Fruit fly (Drosophila melanogaster) whole organism, prepupa: ENCODE results near the gene Nelf-A.

Source experiments
- Blimp-1 ChIP-seq: fragments of 200-800 bp; sonication (Bioruptor generic); optimal IDR thresholded peaks from 3 replicates; lab custom pipeline; 2017; ENCODE audit warnings: missing biosample characterization, missing genetic modification characterization, mild to moderate bottlenecking, moderate library complexity, missing genetic modification reagents
- CG10631 ChIP-seq: fragments of 200-800 bp; sonication (Bioruptor generic); optimal IDR thresholded peaks from 2 replicates; lab custom pipeline; 2016; ENCODE audit warnings: missing biosample characterization, missing genetic modification characterization
- CG10669 ChIP-seq: fragments of 200-800 bp; sonication (Bioruptor generic); optimal IDR thresholded peaks from 3 replicates; lab custom pipeline; 2018; ENCODE audit warnings: missing biosample characterization, mild to moderate bottlenecking, missing genetic modification characterization, moderate library complexity
- CG11294 ChIP-seq: fragments of 200-800 bp; sonication (Bioruptor generic); IDR thresholded peaks from 2 replicates; pipeline ENCODE4 v1.3.6; 2022; ENCODE audit warnings: missing biosample characterization, missing genetic modification characterization
- CG15336 ChIP-seq: fragments of 200-800 bp; sonication (Bioruptor generic); IDR thresholded peaks from 2 replicates; pipeline ENCODE4 v1.3.6; 2022; ENCODE audit warnings: missing biosample characterization, missing genetic modification characterization
- CG16779 ChIP-seq: fragments of 200-800 bp; sonication (Bioruptor generic); optimal IDR thresholded peaks from 3 replicates; lab custom pipeline; 2017; ENCODE audit warnings: missing biosample characterization, mild to moderate bottlenecking, missing genetic modification characterization
- CG31627 ChIP-seq: fragments of 200-800 bp; sonication (Bioruptor generic); optimal IDR thresholded peaks from 3 replicates; lab custom pipeline; 2016; ENCODE audit warnings: missing biosample characterization, missing genetic modification characterization
- CG32006 ChIP-seq: fragments of 200-800 bp; sonication (Bioruptor generic); optimal IDR thresholded peaks from 3 replicates; lab custom pipeline; 2017; ENCODE audit warnings: missing biosample characterization, mild to moderate bottlenecking, missing genetic modification characterization
- CG34406 ChIP-seq: fragments of 200-800 bp; sonication (Bioruptor generic); optimal IDR thresholded peaks from 3 replicates; lab custom pipeline; 2016; ENCODE audit warnings: missing biosample characterization, missing genetic modification characterization
- CG4318 ChIP-seq: fragments of 200-800 bp; sonication (Bioruptor generic); optimal IDR thresholded peaks from 3 replicates; lab custom pipeline; 2017; ENCODE audit warnings: missing biosample characterization, mild to moderate bottlenecking, missing genetic modification characterization
- CG6792 ChIP-seq: fragments of 200-800 bp; sonication (Bioruptor generic); optimal IDR thresholded peaks from 3 replicates; lab custom pipeline; 2016; ENCODE audit warnings: missing biosample characterization, missing genetic modification characterization
- CG6808 ChIP-seq: fragments of 200-800 bp; sonication (Bioruptor generic); optimal IDR thresholded peaks from 3 replicates; lab custom pipeline; 2017; ENCODE audit warnings: missing biosample characterization, missing genetic modification characterization, mild to moderate bottlenecking, moderate library complexity, missing genetic modification reagents
- CG6854 ChIP-seq: fragments of 200-800 bp; sonication (Bioruptor generic); optimal IDR thresholded peaks from 2 replicates; lab custom pipeline; 2017; ENCODE audit warnings: missing biosample characterization, mild to moderate bottlenecking, missing genetic modification characterization
- CG7368 ChIP-seq: fragments of 200-800 bp; sonication (Bioruptor generic); optimal IDR thresholded peaks from 3 replicates; lab custom pipeline; 2016; ENCODE audit warnings: missing biosample characterization, missing genetic modification characterization
- CG8119 ChIP-seq: fragments of 200-800 bp; sonication (Bioruptor generic); IDR thresholded peaks from 3 replicates; pipeline ENCODE4 v1.3.6; 2022; ENCODE audit warnings: missing biosample characterization, missing genetic modification characterization
- Eip75B ChIP-seq: fragments of 200-800 bp; sonication (Bioruptor generic); optimal IDR thresholded peaks from 3 replicates; lab custom pipeline; 2016; ENCODE audit warnings: missing biosample characterization, missing genetic modification characterization
- Eip78C ChIP-seq: fragments of 200-800 bp; sonication (Bioruptor generic); peaks from one replicate; lab custom pipeline; 2016; ENCODE audit warnings: missing biosample characterization, missing genetic modification characterization
- Ets21C ChIP-seq: fragments of 200-800 bp; sonication (Bioruptor generic); optimal IDR thresholded peaks from 3 replicates; lab custom pipeline; 2016; ENCODE audit warnings: missing biosample characterization, missing genetic modification characterization
- Ets96B ChIP-seq: fragments of 200-800 bp; optimal IDR thresholded peaks from 2 replicates; lab custom pipeline; 2019; ENCODE audit warnings: missing biosample characterization, mild to moderate bottlenecking, missing genetic modification characterization, moderate library complexity
- Gug ChIP-seq: fragments of 200-800 bp; sonication (Bioruptor generic); IDR thresholded peaks from 2 replicates; pipeline ENCODE4 v1.3.6; 2022; ENCODE audit warnings: missing biosample characterization, missing genetic modification characterization
- Hr38 ChIP-seq: sonication (Bioruptor generic); optimal IDR thresholded peaks from 2 replicates; lab custom pipeline; 2016; ENCODE audit warnings: missing biosample characterization, missing genetic modification characterization
- Hr39 ChIP-seq: fragments of 200-800 bp; sonication (Bioruptor generic); optimal IDR thresholded peaks from 2 replicates; lab custom pipeline; 2016; ENCODE audit warnings: missing biosample characterization, missing genetic modification characterization
- OdsH ChIP-seq: fragments of 200-800 bp; sonication (Bioruptor generic); optimal IDR thresholded peaks from 3 replicates; lab custom pipeline; 2016; ENCODE audit warnings: missing biosample characterization, missing genetic modification characterization
- Sox14 ChIP-seq: fragments of 200-800 bp; sonication (Bioruptor generic); optimal IDR thresholded peaks from 3 replicates; lab custom pipeline; 2016; ENCODE audit warnings: missing biosample characterization, missing genetic modification characterization
- achi ChIP-seq: fragments of 200-800 bp; sonication (Bioruptor generic); optimal IDR thresholded peaks from 3 replicates; lab custom pipeline; 2016; ENCODE audit warnings: missing biosample characterization, missing genetic modification characterization
- acj6 ChIP-seq: fragments of 200-800 bp; sonication (Bioruptor generic); optimal IDR thresholded peaks from 3 replicates; lab custom pipeline; 2016; ENCODE audit warnings: missing biosample characterization, missing genetic modification characterization
- cyc ChIP-seq: fragments of 200-800 bp; sonication (Bioruptor generic); optimal IDR thresholded peaks from 3 replicates; lab custom pipeline; 2016; ENCODE audit warnings: missing biosample characterization, missing genetic modification characterization
- dac ChIP-seq: fragments of 200-800 bp; sonication (Bioruptor generic); optimal IDR thresholded peaks from 2 replicates; lab custom pipeline; 2017; ENCODE audit warnings: missing biosample characterization, mild to moderate bottlenecking, missing genetic modification characterization
- dsx ChIP-seq: fragments of 200-800 bp; optimal IDR thresholded peaks from 3 replicates; lab custom pipeline; 2019; ENCODE audit warnings: missing biosample characterization, mild to moderate bottlenecking, missing genetic modification characterization, moderate library complexity; ENCODE audit not compliant: poor library complexity, severe bottlenecking
- eg ChIP-seq: fragments of 200-800 bp; sonication (Bioruptor generic); IDR thresholded peaks from 3 replicates; pipeline ENCODE4 v1.3.6; 2022; ENCODE audit warnings: missing biosample characterization, missing genetic modification characterization
- esn ChIP-seq: fragments of 200-800 bp; sonication (Bioruptor generic); optimal IDR thresholded peaks from 2 replicates; lab custom pipeline; 2016; ENCODE audit warnings: missing biosample characterization, mild to moderate bottlenecking, missing genetic modification characterization, moderate library complexity
- fd59A ChIP-seq: fragments of 200-800 bp; sonication (Bioruptor generic); optimal IDR thresholded peaks from 2 replicates; lab custom pipeline; 2017; ENCODE audit warnings: missing biosample characterization, mild to moderate bottlenecking, missing genetic modification characterization, missing genetic modification reagents
- fd85E ChIP-seq: fragments of 200-800 bp; sonication (Bioruptor generic); optimal IDR thresholded peaks from 3 replicates; lab custom pipeline; 2016; ENCODE audit warnings: missing biosample characterization, missing genetic modification characterization
- fkh ChIP-seq: fragments of 200-800 bp; sonication (Bioruptor generic); optimal IDR thresholded peaks from 3 replicates; lab custom pipeline; 2017; ENCODE audit warnings: missing biosample characterization, mild to moderate bottlenecking, missing genetic modification characterization, moderate library complexity
- lz ChIP-seq: fragments of 200-800 bp; sonication (Bioruptor generic); optimal IDR thresholded peaks from 3 replicates; lab custom pipeline; 2016; ENCODE audit warnings: missing biosample characterization, missing genetic modification characterization
- pdm3 ChIP-seq: fragments of 200-800 bp; sonication (Bioruptor generic); optimal IDR thresholded peaks from 3 replicates; lab custom pipeline; 2016; ENCODE audit warnings: missing biosample characterization, missing genetic modification characterization
- salr ChIP-seq, 2 experiments: fragments of 200-800 bp; sonication (Bioruptor generic); optimal IDR thresholded peaks; 3 replicates each; lab custom pipeline; 2016 to 2018; ENCODE audit warnings: missing biosample characterization in 2 of 2, missing genetic modification characterization in 2 of 2, mild to moderate bottlenecking in 1 of 2
- spab ChIP-seq: fragments of 200-800 bp; sonication (Bioruptor generic); optimal IDR thresholded peaks from 2 replicates; lab custom pipeline; 2017; ENCODE audit warnings: missing biosample characterization, mild to moderate bottlenecking, missing genetic modification characterization, missing genetic modification reagents
- ss ChIP-seq, 2 experiments: fragments of 200-800 bp; sonication (Bioruptor generic); optimal IDR thresholded peaks; 2 replicates in 1 of 2; 3 replicates in 1 of 2; lab custom pipeline; 2017 to 2018; ENCODE audit warnings: mild to moderate bottlenecking in 2 of 2, missing biosample characterization in 2 of 2, missing genetic modification characterization in 2 of 2, moderate library complexity in 1 of 2
- svp ChIP-seq: fragments of 200-800 bp; sonication (Bioruptor generic); peaks from one replicate; lab custom pipeline; 2016; ENCODE audit warnings: missing biosample characterization, missing genetic modification characterization
- vri ChIP-seq: fragments of 200-800 bp; sonication (Bioruptor generic); optimal IDR thresholded peaks from 3 replicates; lab custom pipeline; 2016; ENCODE audit warnings: missing biosample characterization, mild to moderate bottlenecking, missing genetic modification characterization

Gene Nelf-A

DNA sequence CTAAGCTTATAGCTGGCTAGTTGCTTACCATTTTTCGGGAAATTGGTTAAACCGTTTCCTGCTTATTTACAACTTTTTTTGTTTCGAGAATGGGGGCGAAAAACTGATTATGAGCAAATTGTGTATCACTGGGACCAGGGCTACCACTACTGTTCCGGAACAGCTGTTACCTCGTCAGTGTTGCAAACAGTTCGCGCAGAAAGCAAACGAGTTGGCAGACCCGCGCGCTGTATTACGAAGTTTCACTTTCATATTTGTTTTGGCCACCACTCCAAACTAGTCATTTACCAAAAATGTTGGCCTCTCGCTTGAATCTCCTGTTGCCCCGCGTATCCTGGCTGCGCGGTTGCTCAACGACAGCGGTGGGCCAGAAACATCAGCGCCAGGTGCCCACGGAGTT, 46.4 kb downstream of the Nelf-A start, which contains the start of the genes AP-2sigma and Idi (continued):
- no peak for TF ChIP-seq CG16779 (tag; lab: Kevin White, UChicago)
- peak; percentile 23 for TF ChIP-seq achi (GFP tag; lab: Kevin White, UChicago)
- TF ChIP-seq Eip75B (GFP tag; lab: Kevin White, UChicago): peak; percentile 1
- no peak for TF ChIP-seq CG11294
- no peak for TF ChIP-seq CG34406 (GFP tag; lab: Kevin White, UChicago)
- no peak for TF ChIP-seq CG6792 (GFP tag; lab: Kevin White, UChicago)
- no peak for TF ChIP-seq OdsH (GFP tag; lab: Kevin White, UChicago)
- TF ChIP-seq CG6808 (GFP tag; lab: Kevin White, UChicago): no peak
- no peak for TF ChIP-seq fd59A (GFP tag; lab: Kevin White, UChicago)
- no peak for TF ChIP-seq Ets21C (GFP tag; lab: Kevin White, UChicago)
- TF ChIP-seq dsx: no peak
- TF ChIP-seq CG6854 (GFP tag; lab: Kevin White, UChicago): peak; percentile 44
- peak; percentile 35 for TF ChIP-seq lz (GFP tag; lab: Kevin White, UChicago)
- TF ChIP-seq CG7368 (GFP tag; lab: Kevin White, UChicago): no peak
- no peak for TF ChIP-seq spab
- TF ChIP-seq CG15336: no peak
- no peak for TF ChIP-seq Gug (GFP tag; lab: Robert Waterston, UW)

DNA sequence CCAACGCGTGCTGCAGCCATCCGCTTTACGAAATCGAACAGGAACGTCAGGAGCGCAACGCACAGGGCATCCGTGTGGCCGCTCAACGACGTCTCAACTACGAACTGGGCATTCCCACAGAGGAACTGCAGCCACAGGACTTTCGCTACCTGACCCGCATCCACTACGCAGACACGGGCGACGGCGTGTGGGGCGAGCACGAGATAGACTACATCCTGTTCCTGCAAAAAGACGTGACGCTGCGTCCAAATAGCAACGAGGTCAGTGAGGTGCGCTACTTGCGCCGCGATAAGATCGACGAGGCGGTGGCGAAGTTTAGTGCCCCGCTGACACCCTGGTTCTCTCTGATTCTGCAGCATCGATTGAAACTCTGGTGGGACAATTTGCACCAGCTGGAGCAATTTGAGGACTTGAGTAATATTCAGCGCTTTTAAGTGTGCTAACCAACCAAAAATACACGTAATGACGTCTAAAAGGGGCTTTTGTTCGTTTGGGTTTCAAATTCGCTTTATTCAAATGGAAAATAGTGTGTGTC, 47.2 kb downstream of the Nelf-A start:
- no peak for TF ChIP-seq eg (GFP tag; lab: Robert Waterston, UW)
- no peak for TF ChIP-seq salr (GFP tag; optimal IDR thresholded peaks at IDR 0.05; lab: Kevin White, UChicago)
- peak; percentile 91 for TF ChIP-seq svp (GFP tag; lab: Kevin White, UChicago)
- no peak for TF ChIP-seq CG16779 (tag; lab: Kevin White, UChicago)
- TF ChIP-seq CG4318 (GFP tag; lab: Kevin White, UChicago): no peak
- TF ChIP-seq Hr38: no peak
- TF ChIP-seq spab: no peak

DNA sequence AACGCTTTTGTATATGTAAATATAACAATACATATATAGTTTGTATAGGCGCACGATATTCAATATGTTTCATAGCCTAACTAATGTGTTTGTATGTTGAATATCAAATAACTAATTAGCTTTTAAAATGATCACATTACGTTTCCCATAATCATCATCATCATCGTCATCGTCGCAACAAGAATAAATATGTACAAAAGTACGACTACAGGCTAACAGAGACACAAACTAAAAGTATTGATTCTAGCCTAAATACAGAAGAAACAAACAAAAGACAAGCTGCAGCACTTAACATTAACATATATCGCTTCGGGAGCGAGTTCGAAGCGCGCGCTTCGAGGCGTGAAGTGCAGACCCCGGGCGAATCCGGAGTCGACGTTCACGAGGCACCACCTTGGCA, 47.7 kb downstream of the Nelf-A start:
- TF ChIP-seq CG16779 (tag; lab: Kevin White, UChicago) (no peak), CG8119 (GFP tag; lab: Robert Waterston, UW) (no peak), fkh (GFP tag; lab: Kevin White, UChicago) (peak; percentile 81), Ets96B (tag; lab: Kevin White, UChicago) (no peak)

dm6 chr3R:21273427-21274038, 50.0 kb downstream of the Nelf-A start, which contains the start of gene CG3308:
Gene CG3308, minus strand, starts transcription at chr3R:21273817.
- TF ChIP-seq Ets96B (tag; lab: Kevin White, UChicago) (no peak), Blimp-1 (GFP tag; lab: Kevin White, UChicago) (no peak), CG6792 (GFP tag; lab: Kevin White, UChicago) (no peak), Hr39 (GFP tag; lab: Kevin White, UChicago) (peak; percentile 16), CG7368 (GFP tag; lab: Kevin White, UChicago) (no peak), Ets21C (GFP tag; lab: Kevin White, UChicago) (no peak), Sox14 (peak; percentile 13), CG10669 (GFP tag; lab: Kevin White, UChicago) (no peak), spab (no peak), CG6808 (GFP tag; lab: Kevin White, UChicago) (no peak), acj6 (GFP tag; lab: Kevin White, UChicago) (peak; percentile 4), achi (GFP tag; lab: Kevin White, UChicago) (peak; percentile 2), salr (GFP tag; optimal IDR thresholded peaks at IDR 0.05; lab: Kevin White, UChicago) (no peak), svp (GFP tag; lab: Kevin White, UChicago) (peak; percentile 67), Hr38 (no peak), CG6854 (GFP tag; lab: Kevin White, UChicago) (no peak), dac (GFP tag; lab: Kevin White, UChicago) (no peak), CG10631 (GFP tag; lab: Kevin White, UChicago) (peak; percentile 20), esn (GFP tag; lab: Kevin White, UChicago) (peak; percentile 57), CG34406 (GFP tag; lab: Kevin White, UChicago) (no peak), pdm3 (GFP tag; lab: Kevin White, UChicago) (no peak), CG8119 (GFP tag; lab: Robert Waterston, UW) (no peak), ss (GFP tag; optimal IDR thresholded peaks at IDR 0.05; lab: Kevin White, UChicago) (peak in 1 of 2 experiments; percentile 7), cyc (GFP tag; lab: Kevin White, UChicago) (peak; percentile 37), fd85E (GFP tag; lab: Kevin White, UChicago) (no peak), CG32006 (GFP tag; lab: Kevin White, UChicago) (no peak), CG31627 (GFP tag; lab: Kevin White, UChicago) (peak; percentile 35), Gug (GFP tag; lab: Robert Waterston, UW) (no peak), Eip75B (GFP tag; lab: Kevin White, UChicago) (peak; percentile 29), Eip78C (GFP tag; lab: Kevin White, UChicago) (peak; percentile 82), vri (GFP tag; lab: Kevin White, UChicago) (peak; percentile 96), CG15336 (no peak), CG11294 (no peak), lz (GFP tag; lab: Kevin White, UChicago) (peak; percentile 39)
